Worm (Caenorhabditis elegans) whole organism, mixed stage, embryonic: Measurements from ENCODE around the gene K08D10.11.

Source experiments
- ces-1 ChIP-seq: fragments of 150-350 bp; optimal IDR thresholded peaks from 2 replicates; lab custom pipeline; 2014; ENCODE audit warnings: missing biosample characterization, missing genetic modification reagents, missing genetic modification characterization
- nhr-12 ChIP-seq: fragments of 150-350 bp; optimal IDR thresholded peaks from 2 replicates; lab custom pipeline; 2014; ENCODE audit warnings: missing biosample characterization, missing genetic modification characterization

- TF ChIP-seq ces-1 (GFP tag; lab: Kevin White, UChicago) (no peak), nhr-12 (no peak)
Measured at ce11 chrIV:4207088-4207487, 21.1 kb upstream of the K08D10.11 start, which contains the start of gene osgn-1.
